Worm (Caenorhabditis elegans) whole organism, young adult: ENCODE data around the gene F55G1.7.

Experiments
- K11D2.4 ChIP-seq: fragments of 200-800 bp; sonication (Bioruptor generic); IDR thresholded peaks from 2 replicates; pipeline ENCODE4 v1.3.6; 2022; ENCODE audit warnings: missing genetic modification reagents, missing genetic modification characterization, missing compliant biosample characterization
- ccch-3 ChIP-seq: fragments of 200-800 bp; sonication (Bioruptor generic); optimal IDR thresholded peaks from 2 replicates; lab custom pipeline; 2018; ENCODE audit warnings: mild to moderate bottlenecking, missing genetic modification characterization, missing compliant biosample characterization
- madf-10 ChIP-seq: sonication (generic microtip); optimal IDR thresholded peaks from 2 replicates; lab custom pipeline; 2016; ENCODE audit warnings: mild to moderate bottlenecking, missing genetic modification characterization, missing compliant biosample characterization
- nhr-179 ChIP-seq: sonication (generic microtip); optimal IDR thresholded peaks from 2 replicates; lab custom pipeline; 2016; ENCODE audit warnings: mild to moderate bottlenecking, missing genetic modification characterization, missing compliant biosample characterization
- pha-4 ChIP-seq: fragments of 150-350 bp; sonication (generic microtip); optimal IDR thresholded peaks from 2 replicates; lab custom pipeline; 2014; ENCODE audit warnings: missing biosample characterization, missing genetic modification reagents, missing genetic modification characterization
- rpc-1 ChIP-seq, 2 experiments: fragments of 150-350 bp in 1 of 2; sonication (generic microtip) in 1 of 2; optimal IDR thresholded peaks; 2 replicates each; lab custom pipeline; 2014 to 2018; ENCODE audit warnings: missing biosample characterization in 1 of 2, missing genetic modification characterization in 1 of 2, missing genetic modification reagents in 1 of 2, missing genotype in 1 of 2
- unc-62 ChIP-seq: fragments of 150-350 bp; optimal IDR thresholded peaks from 2 replicates; lab custom pipeline; 2014; ENCODE audit warnings: missing biosample characterization, missing genetic modification reagents, missing genetic modification characterization

DNA sequence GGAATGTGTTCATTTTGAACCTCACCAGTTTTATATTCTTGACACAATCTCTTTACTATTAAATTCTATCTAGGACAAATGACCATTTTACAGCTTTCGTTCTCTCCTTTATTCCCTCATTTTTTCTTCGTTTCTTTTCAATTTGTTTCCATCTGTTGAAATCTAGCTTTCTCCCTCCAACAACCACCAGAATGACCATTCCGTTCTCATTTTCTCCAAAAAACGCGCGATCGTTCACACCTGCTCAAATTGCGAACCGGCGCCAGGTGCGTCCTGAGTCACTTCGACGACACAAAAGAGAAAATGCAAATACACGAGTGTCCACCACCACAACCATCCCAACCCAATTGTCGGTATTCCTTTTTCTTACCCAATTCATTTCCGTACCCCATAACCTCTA lies 13.4 kb downstream of the F55G1.7 start, which contains the start of gene F13B6.1:
- TF ChIP-seq ccch-3, result no peak
- no peak for TF ChIP-seq K11D2.4 (GFP tag; lab: Robert Waterston, UW)
- TF ChIP-seq rpc-1 (optimal IDR thresholded peaks at IDR 0.05; lab: Kevin White, UChicago), result no peak
- no peak for TF ChIP-seq rpc-1 (tag; optimal IDR thresholded peaks at IDR 0.05; lab: Kevin White, UChicago)
- no peak for TF ChIP-seq madf-10 (tag; lab: Kevin White, UChicago)
- no peak for TF ChIP-seq pha-4
- no peak for TF ChIP-seq unc-62 (GFP tag; lab: Kevin White, UChicago)
- TF ChIP-seq nhr-179 (tag; lab: Kevin White, UChicago), result no peak
